Worm (Caenorhabditis elegans): Measurements from ENCODE around the gene Y77E11A.23.

ce11 chrIV:1388079-1388478 is 42.1 kb downstream of the Y77E11A.23 start:
- peak; percentile 65; the same call in 1 of the 2 replicates for TF ChIP-seq klf-2 (GFP tag; conservative IDR thresholded peaks at IDR 0.05)
- peak; percentile 88 for TF ChIP-seq tab-1 (GFP tag; IDR thresholded peaks at IDR 0.05)
- peak; percentile 88 for TF ChIP-seq T22C8.4 (GFP tag; IDR thresholded peaks at IDR 0.05)
- peak; percentile 90 for TF ChIP-seq ref-1 (GFP tag; conservative IDR thresholded peaks at IDR 0.05)
- peak; percentile 91 for TF ChIP-seq flt-1 (GFP tag; IDR thresholded peaks at IDR 0.05)
- TF ChIP-seq ztf-29 (GFP tag; IDR thresholded peaks at IDR 0.05) = peak; percentile 78
- no peak for TF ChIP-seq cog-1 (tag; optimal IDR thresholded peaks at IDR 0.05)
- peak; percentile 87 for TF ChIP-seq ztf-23 (GFP tag; IDR thresholded peaks at IDR 0.05)

All from whole organism, midembryonic.